1 fruit fly cellular context compared by ENCODE assay signal in the genomic region with DNA sequence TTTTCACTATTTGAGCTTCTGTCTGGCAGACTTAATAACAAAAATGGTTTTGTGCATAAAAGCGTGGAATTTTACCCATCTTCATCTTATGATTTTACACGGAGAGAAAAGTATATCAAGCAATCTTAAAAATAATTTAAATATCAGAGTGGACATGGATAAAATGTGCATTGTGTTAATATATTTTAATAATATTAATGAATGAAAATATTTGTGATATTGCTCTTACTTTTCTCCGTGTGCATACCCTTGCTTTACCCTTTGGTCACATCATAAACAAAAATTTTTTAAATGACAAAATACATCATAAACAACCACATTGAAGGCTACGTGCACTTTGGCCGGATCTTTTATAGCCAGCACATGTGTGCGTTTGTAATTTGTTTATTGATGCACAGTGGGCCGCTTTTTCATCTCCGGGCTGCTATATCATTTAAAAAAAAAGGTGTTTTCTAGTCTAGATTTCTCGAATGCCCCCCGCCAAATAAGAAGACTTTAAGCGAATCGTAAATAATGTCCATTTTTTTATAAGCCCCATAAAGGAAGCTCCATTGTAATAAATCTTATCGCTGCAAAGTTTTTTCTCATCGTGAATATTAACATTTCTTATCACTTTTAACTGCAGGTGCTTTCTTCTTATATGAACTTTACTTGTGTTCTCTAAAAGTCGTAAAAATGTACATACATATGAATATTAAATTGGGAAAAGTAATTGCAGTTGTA.
TF ChIP-seq lines count a peak whose summit lies in the region.

No protein-coding gene starts in this region.

TF ChIP-seq in whole organism, embryonic, 481 proteins besides CTCF, POLR2A, EP300 and RAD21 (continued from another document):
- TF ChIP-seq CG7745 (tag; optimal IDR thresholded peaks at IDR 0.05; lab: Kevin White, UChicago) (no peak), sim (GFP tag; IDR thresholded peaks at IDR 0.05; lab: Robert Waterston, UW) (no peak), hkb (optimal IDR thresholded peaks at IDR 0.05; lab: Kevin White, UChicago) (no peak), hkb (GFP tag; IDR thresholded peaks at IDR 0.05; lab: Robert Waterston, UW) (peak; percentile 73; the same call in 1 of the 2 replicates), sug (tag; optimal IDR thresholded peaks at IDR 0.05; lab: Kevin White, UChicago) (peak; percentile 23), CG8388 (GFP tag; optimal IDR thresholded peaks at IDR 0.05; lab: Kevin White, UChicago) (peak; percentile 54), az2 (GFP tag; optimal IDR thresholded peaks at IDR 0.05; lab: Kevin White, UChicago) (peak; percentile 47), CG1602 (GFP tag; optimal IDR thresholded peaks at IDR 0.05; lab: Kevin White, UChicago) (peak; percentile 15), pb (GFP tag; optimal IDR thresholded peaks at IDR 0.05; lab: Kevin White, UChicago) (no peak), CG8765 (GFP tag; IDR thresholded peaks at IDR 0.05; lab: Robert Waterston, UW) (no peak), dmrt99B (tag; optimal IDR thresholded peaks at IDR 0.05; lab: Kevin White, UChicago) (peak; percentile 70), CG1024 (GFP tag; IDR thresholded peaks at IDR 0.05; lab: Robert Waterston, UW) (no peak), caup (GFP tag; optimal IDR thresholded peaks at IDR 0.05; lab: Kevin White, UChicago; ENCODE audit: severe bottlenecking) (peak; percentile 41), nerfin-1 (tag; optimal IDR thresholded peaks at IDR 0.05; lab: Kevin White, UChicago) (peak; percentile 23), CG1233 (GFP tag; optimal IDR thresholded peaks at IDR 0.05; lab: Kevin White, UChicago) (peak; percentile 27), CG8290 (GFP tag; optimal IDR thresholded peaks at IDR 0.05; lab: Kevin White, UChicago) (no peak), CG8290 (tag; optimal IDR thresholded peaks at IDR 0.05; lab: Kevin White, UChicago) (peak in 1 of 2 experiments; percentile 30), D (optimal IDR thresholded peaks at IDR 0.05; lab: Kevin White, UChicago) (no peak), D (GFP tag; optimal IDR thresholded peaks at IDR 0.05; lab: Kevin White, UChicago) (no peak), CG4360 (GFP tag; IDR thresholded peaks at IDR 0.05; lab: Robert Waterston, UW) (no peak), CG2116 (GFP tag; optimal IDR thresholded peaks at IDR 0.05; lab: Kevin White, UChicago) (peak; percentile 11), Sox100B (GFP tag; optimal IDR thresholded peaks at IDR 0.05; lab: Kevin White, UChicago) (peak; percentile 29), CG17359 (tag; optimal IDR thresholded peaks at IDR 0.05; lab: Kevin White, UChicago) (peak; percentile 76), cg (GFP tag; optimal IDR thresholded peaks at IDR 0.05; lab: Kevin White, UChicago) (no peak), Hey (tag; optimal IDR thresholded peaks at IDR 0.05; lab: Kevin White, UChicago) (no peak), Side (GFP tag; optimal IDR thresholded peaks at IDR 0.05; lab: Kevin White, UChicago) (no peak), so (GFP tag; IDR thresholded peaks at IDR 0.05; lab: Robert Waterston, UW) (0 out of 3 replicates have a peak, but pooled peaks have one; percentile 40), CG17612 (GFP tag; IDR thresholded peaks at IDR 0.05; lab: Robert Waterston, UW) (no peak), lov (optimal IDR thresholded peaks at IDR 0.05; lab: Kevin White, UChicago) (no peak), lov (GFP tag; IDR thresholded peaks at IDR 0.05; lab: Robert Waterston, UW) (0 out of 3 replicates have a peak, but pooled peaks have one; percentile 6), Ptx1 (GFP tag; IDR thresholded peaks at IDR 0.05; lab: Robert Waterston, UW) (peak; percentile 67), H15 (GFP tag; IDR thresholded peaks at IDR 0.05; lab: Robert Waterston, UW) (0 out of 3 replicates have a peak, but pooled peaks have one; percentile 29), CG30403 (GFP tag; optimal IDR thresholded peaks at IDR 0.05; lab: Kevin White, UChicago) (peak; percentile 40), Hmr (GFP tag; optimal IDR thresholded peaks at IDR 0.05; lab: Kevin White, UChicago) (peak; percentile 35), CG3726 (GFP tag; IDR thresholded peaks at IDR 0.05; lab: Robert Waterston, UW) (0 out of 3 replicates have a peak, but pooled peaks have one; percentile 27), CG14710 (tag; optimal IDR thresholded peaks at IDR 0.05; lab: Kevin White, UChicago) (peak; percentile 34), CG6175 (GFP tag; IDR thresholded peaks at IDR 0.05; lab: Robert Waterston, UW) (no peak), CG34422 (GFP tag; IDR thresholded peaks at IDR 0.05; lab: Robert Waterston, UW) (peak; percentile 56; the same call in 1 of the 3 replicates), bcd (GFP tag; optimal IDR thresholded peaks at IDR 0.05; lab: Kevin White, UChicago) (peak; percentile 13)
TF ChIP-seq in whole organism, embryonic: peak in this region for 171.
